Fruit fly (Drosophila melanogaster): Measurements from ENCODE around the gene Rat1.

The Rat1 gene

DNA sequence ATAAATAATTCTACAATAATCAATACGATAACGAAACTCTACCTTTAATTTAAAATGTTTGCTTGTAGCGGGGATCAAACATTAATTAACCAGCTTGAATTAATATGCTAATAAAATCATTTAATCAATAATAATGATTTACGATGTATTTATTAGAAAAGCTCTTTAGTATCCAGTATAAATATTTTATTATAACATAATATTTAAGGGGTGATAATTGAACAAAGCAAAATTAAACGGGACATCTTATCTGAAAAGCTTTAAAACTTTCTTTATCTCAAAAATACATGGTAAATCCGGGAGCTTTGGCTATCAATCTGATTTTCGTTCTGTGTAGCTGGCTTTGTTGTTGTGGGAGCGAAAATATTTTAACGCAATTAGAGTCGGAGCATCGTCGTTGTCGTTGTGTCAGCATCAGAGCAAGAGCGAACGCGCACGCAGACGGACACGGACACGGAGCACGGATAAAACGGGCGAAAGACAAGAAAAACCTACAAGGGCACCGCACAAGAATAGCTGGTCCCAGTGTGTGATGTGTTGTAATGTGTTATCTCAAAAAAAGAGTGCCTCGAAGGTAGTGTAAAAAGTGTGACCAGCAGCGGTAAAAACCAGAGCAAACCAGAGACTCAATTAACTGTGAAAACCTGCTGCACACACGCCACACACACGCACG lies 33.2 kb upstream of the Rat1 start, which contains the start of gene Nlg2 (continued):
- TF ChIP-seq PHDP (tag; optimal IDR thresholded peaks at IDR 0.05), result peak; percentile 60
- TF ChIP-seq Tbp (GFP tag; optimal IDR thresholded peaks at IDR 0.05), result no peak
- no peak for TF ChIP-seq sd (tag; optimal IDR thresholded peaks at IDR 0.05)
- TF ChIP-seq CG6791 (GFP tag; IDR thresholded peaks at IDR 0.05; ENCODE audit: partially characterized antibody), result no peak
- no peak for TF ChIP-seq Kr (GFP tag; optimal IDR thresholded peaks at IDR 0.05)
- no peak for TF ChIP-seq otp (GFP tag; IDR thresholded peaks at IDR 0.05)
- TF ChIP-seq ato (GFP tag; IDR thresholded peaks at IDR 0.05; ENCODE audit: partially characterized antibody), result no peak
- TF ChIP-seq pan (optimal IDR thresholded peaks at IDR 0.05), result no peak
- TF ChIP-seq pan (GFP tag; optimal IDR thresholded peaks at IDR 0.05 in 1 of 2, IDR thresholded peaks at IDR 0.05 in 1 of 2), result peak in 1 of 2 experiments; percentile 20
- TF ChIP-seq ftz-f1 (GFP tag; optimal IDR thresholded peaks at IDR 0.05), result no peak
- TF ChIP-seq Mes4 (GFP tag; optimal IDR thresholded peaks at IDR 0.05), result no peak
- TF ChIP-seq sens-2 (GFP tag; IDR thresholded peaks at IDR 0.05), result no peak
- TF ChIP-seq CG12391 (tag; optimal IDR thresholded peaks at IDR 0.05), result peak; percentile 71
- no peak for TF ChIP-seq CG17802 (tag; optimal IDR thresholded peaks at IDR 0.05)
- no peak for TF ChIP-seq Pdp1 (GFP tag; optimal IDR thresholded peaks at IDR 0.05)
- TF ChIP-seq p53 (GFP tag; optimal IDR thresholded peaks at IDR 0.05), result no peak
- no peak for TF ChIP-seq CG2116 (GFP tag; optimal IDR thresholded peaks at IDR 0.05)
- TF ChIP-seq slbo (GFP tag; IDR thresholded peaks at IDR 0.05), result peak; percentile 47; the same call in 1 of the 2 replicates
- no peak for TF ChIP-seq CG6175 (GFP tag; IDR thresholded peaks at IDR 0.05)
- peak; percentile 48 for TF ChIP-seq CG13775 (GFP tag; optimal IDR thresholded peaks at IDR 0.05)
- TF ChIP-seq dmrt99B (tag; optimal IDR thresholded peaks at IDR 0.05), result peak; percentile 82
- TF ChIP-seq bcd (GFP tag; optimal IDR thresholded peaks at IDR 0.05), result peak; percentile 62
- TF ChIP-seq yki (optimal IDR thresholded peaks at IDR 0.05), result no peak
- 0 out of 2 replicates have a peak, but pooled peaks have one; percentile 7 for TF ChIP-seq CG9932 (GFP tag; IDR thresholded peaks at IDR 0.05)
- TF ChIP-seq toy (GFP tag; IDR thresholded peaks at IDR 0.05), result no peak
- TF ChIP-seq emc (GFP tag; optimal IDR thresholded peaks at IDR 0.05), result no peak
- no peak for TF ChIP-seq hbn (GFP tag; IDR thresholded peaks at IDR 0.05; ENCODE audit: partially characterized antibody)
- TF ChIP-seq en (GFP tag; optimal IDR thresholded peaks at IDR 0.05), result no peak
- TF ChIP-seq CG9797 (GFP tag; optimal IDR thresholded peaks at IDR 0.05), result no peak
- no peak for TF ChIP-seq tna (GFP tag; IDR thresholded peaks at IDR 0.05; ENCODE audit: partially characterized antibody)
- TF ChIP-seq CG10274 (GFP tag; optimal IDR thresholded peaks at IDR 0.05), result no peak
- TF ChIP-seq CG1603 (tag; optimal IDR thresholded peaks at IDR 0.05), result no peak
- TF ChIP-seq Deaf1 (tag; optimal IDR thresholded peaks at IDR 0.05), result peak; percentile 27
- TF ChIP-seq ems (GFP tag; optimal IDR thresholded peaks at IDR 0.05), result no peak
- no peak for TF ChIP-seq usp (GFP tag; optimal IDR thresholded peaks at IDR 0.05)
- no peak for TF ChIP-seq Dip2 (GFP tag; IDR thresholded peaks at IDR 0.05)
- no peak for TF ChIP-seq br (optimal IDR thresholded peaks at IDR 0.05)
- TF ChIP-seq pita (GFP tag; optimal IDR thresholded peaks at IDR 0.05), result no peak
- TF ChIP-seq klu (GFP tag; IDR thresholded peaks at IDR 0.05), result no peak
- no peak for TF ChIP-seq Oaz (GFP tag; IDR thresholded peaks at IDR 0.05)
- no peak for TF ChIP-seq CG15073 (GFP tag; optimal IDR thresholded peaks at IDR 0.05)
- TF ChIP-seq CG7745 (tag; optimal IDR thresholded peaks at IDR 0.05), result no peak
- peak; percentile 52 for TF ChIP-seq CG10979 (tag; optimal IDR thresholded peaks at IDR 0.05)
- TF ChIP-seq Chrac-16 (GFP tag; optimal IDR thresholded peaks at IDR 0.05), result peak; percentile 45
- peak; percentile 81 for TF ChIP-seq gem (tag; optimal IDR thresholded peaks at IDR 0.05)
- no peak for TF ChIP-seq Sry-δ (GFP tag; optimal IDR thresholded peaks at IDR 0.05)
- TF ChIP-seq lola (GFP tag; optimal IDR thresholded peaks at IDR 0.05), result no peak
- TF ChIP-seq fd102C (GFP tag; optimal IDR thresholded peaks at IDR 0.05), result no peak
- TF ChIP-seq jing (GFP tag; optimal IDR thresholded peaks at IDR 0.05), result no peak
- TF ChIP-seq Elba2 (GFP tag; optimal IDR thresholded peaks at IDR 0.05), result no peak
- no peak for TF ChIP-seq bowl (GFP tag; IDR thresholded peaks at IDR 0.05)
